Fruit fly (Drosophila melanogaster) whole organism, embryonic: ENCODE measurements around the gene unc-119.

ENCODE experiments used
- ATbp ChIP-seq: fragments of 200-800 bp; sonication (Bioruptor generic); optimal IDR thresholded peaks from 2 replicates; lab custom pipeline; 2017; ENCODE audit warnings: missing biosample characterization, mild to moderate bottlenecking, missing genetic modification characterization, missing genetic modification reagents
- Abd-B ChIP-seq: fragments of 200-800 bp; sonication (Bioruptor generic); optimal IDR thresholded peaks from 2 replicates; lab custom pipeline; 2018; ENCODE audit warnings: missing biosample characterization, mild to moderate bottlenecking, missing genetic modification characterization, moderate library complexity
- CG10979 ChIP-seq: fragments of 200-800 bp; sonication (Bioruptor generic); optimal IDR thresholded peaks from 2 replicates; lab custom pipeline; 2018; ENCODE audit warnings: missing biosample characterization, mild to moderate bottlenecking, missing genetic modification characterization, moderate library complexity
- CG11093 ChIP-seq: fragments of 200-800 bp; sonication (Bioruptor generic); IDR thresholded peaks from 3 replicates; pipeline ENCODE4 v1.3.6; 2022; ENCODE audit warnings: missing biosample characterization, missing genetic modification characterization
- CG12155 ChIP-seq: fragments of 200-800 bp; sonication (Bioruptor generic); optimal IDR thresholded peaks from 3 replicates; lab custom pipeline; 2016; ENCODE audit warnings: missing biosample characterization, missing genetic modification characterization
- CG12391 ChIP-seq: fragments of 200-800 bp; sonication (Bioruptor generic); optimal IDR thresholded peaks from 3 replicates; lab custom pipeline; 2018; ENCODE audit warnings: missing biosample characterization, mild to moderate bottlenecking, missing genetic modification characterization, moderate library complexity
- CG12942 ChIP-seq: fragments of 200-800 bp; sonication (Bioruptor generic); optimal IDR thresholded peaks from 3 replicates; lab custom pipeline; 2016; ENCODE audit warnings: missing biosample characterization, missing genetic modification characterization
- CG14014 ChIP-seq: fragments of 200-800 bp; sonication (Bioruptor generic); IDR thresholded peaks from 2 replicates; pipeline ENCODE4 v1.3.6; 2022; ENCODE audit warnings: missing biosample characterization, missing genetic modification characterization
- CG14441 ChIP-seq: fragments of 200-800 bp; sonication (Bioruptor generic); IDR thresholded peaks from 2 replicates; pipeline ENCODE4 v1.3.6; 2022; ENCODE audit warnings: missing biosample characterization, missing genetic modification characterization
- CG14667 ChIP-seq: fragments of 200-800 bp; sonication (Bioruptor generic); IDR thresholded peaks from 2 replicates; pipeline ENCODE4 v1.3.6; 2022; ENCODE audit warnings: missing biosample characterization, missing genetic modification characterization
- CG33557 ChIP-seq: fragments of 200-800 bp; sonication (Bioruptor generic); optimal IDR thresholded peaks from 2 replicates; lab custom pipeline; 2019; ENCODE audit warnings: missing biosample characterization, mild to moderate bottlenecking, missing genetic modification characterization, moderate library complexity
- CG7556 ChIP-seq: fragments of 200-800 bp; sonication (Bioruptor generic); optimal IDR thresholded peaks from 2 replicates; lab custom pipeline; 2017; ENCODE audit warnings: missing biosample characterization, mild to moderate bottlenecking, missing genetic modification characterization
- CG8281 ChIP-seq: fragments of 200-800 bp; sonication (Bioruptor generic); optimal IDR thresholded peaks from 2 replicates; lab custom pipeline; 2018; ENCODE audit warnings: missing biosample characterization, mild to moderate bottlenecking, missing genetic modification characterization, moderate library complexity
- CG8765 ChIP-seq: fragments of 200-800 bp; sonication (Bioruptor generic); IDR thresholded peaks from 2 replicates; pipeline ENCODE4 v1.3.6; 2022; ENCODE audit warnings: missing biosample characterization, missing genetic modification characterization
- CG9437 ChIP-seq: fragments of 200-800 bp; sonication (Bioruptor generic); optimal IDR thresholded peaks from 2 replicates; lab custom pipeline; 2018; ENCODE audit warnings: missing biosample characterization, mild to moderate bottlenecking, missing genetic modification characterization
- CHES-1-like ChIP-seq: fragments of 200-800 bp; sonication (Bioruptor generic); optimal IDR thresholded peaks from 2 replicates; lab custom pipeline; 2016; ENCODE audit warnings: missing biosample characterization, missing genetic modification characterization
- Chrac-16 ChIP-seq: fragments of 200-800 bp; sonication (Bioruptor generic); optimal IDR thresholded peaks from 3 replicates; lab custom pipeline; 2016; ENCODE audit warnings: missing biosample characterization, missing genetic modification characterization
- D ChIP-seq, 2 experiments: fragments of 200-800 bp in 1 of 2; fragments of >200 bp in 1 of 2; sonication (Bioruptor generic) in 1 of 2; optimal IDR thresholded peaks; 2 replicates in 1 of 2; 3 replicates in 1 of 2; lab custom pipeline; 2017; ENCODE audit warnings: mild to moderate bottlenecking in 1 of 2, missing biosample characterization in 1 of 2, missing genetic modification characterization in 1 of 2, missing genetic modification reagents in 1 of 2
- D19A ChIP-seq: fragments of 200-800 bp; optimal IDR thresholded peaks from 3 replicates; lab custom pipeline; 2019; ENCODE audit warnings: missing biosample characterization, mild to moderate bottlenecking, missing genetic modification characterization, moderate library complexity
- E2f2 ChIP-seq: fragments of 200-800 bp; sonication (Bioruptor generic); IDR thresholded peaks from 2 replicates; pipeline ENCODE4 v1.3.6; 2022; ENCODE audit warnings: missing biosample characterization, missing genetic modification characterization
- Elba2 ChIP-seq: fragments of 200-800 bp; sonication (Bioruptor generic); optimal IDR thresholded peaks from 3 replicates; lab custom pipeline; 2016; ENCODE audit warnings: missing biosample characterization, missing genetic modification characterization
- Fer1 ChIP-seq: fragments of 200-800 bp; sonication (Bioruptor generic); optimal IDR thresholded peaks from 2 replicates; lab custom pipeline; 2017; ENCODE audit warnings: missing biosample characterization, mild to moderate bottlenecking, missing genetic modification characterization
- HHEX ChIP-seq: fragments of 200-800 bp; sonication (Bioruptor generic); optimal IDR thresholded peaks from 3 replicates; lab custom pipeline; 2017; ENCODE audit warnings: missing biosample characterization, mild to moderate bottlenecking, missing genetic modification characterization, missing genetic modification reagents
- MESR4 ChIP-seq: fragments of 200-800 bp; sonication (Bioruptor generic); optimal IDR thresholded peaks from 2 replicates; lab custom pipeline; 2018; ENCODE audit warnings: missing biosample characterization, mild to moderate bottlenecking, missing genetic modification characterization, moderate library complexity
- Mad ChIP-seq: fragments of 200-800 bp; sonication (Bioruptor generic); optimal IDR thresholded peaks from 2 replicates; lab custom pipeline; 2016; ENCODE audit warnings: missing biosample characterization, missing genetic modification characterization
- NFAT ChIP-seq: fragments of 200-800 bp; sonication (Bioruptor generic); IDR thresholded peaks from 2 replicates; pipeline ENCODE4 v1.3.6; 2022; ENCODE audit warnings: missing biosample characterization, missing genetic modification characterization
- PHDP ChIP-seq: fragments of 200-800 bp; sonication (Bioruptor generic); optimal IDR thresholded peaks from 3 replicates; lab custom pipeline; 2018; ENCODE audit warnings: missing biosample characterization, mild to moderate bottlenecking, missing genetic modification characterization, moderate library complexity
- Vsx1 ChIP-seq: fragments of 200-800 bp; sonication (Bioruptor generic); optimal IDR thresholded peaks from 2 replicates; lab custom pipeline; 2017; ENCODE audit warnings: missing biosample characterization, mild to moderate bottlenecking, missing genetic modification characterization, missing genetic modification reagents
- YL-1 ChIP-seq: fragments of 200-800 bp; sonication (Bioruptor generic); optimal IDR thresholded peaks from 3 replicates; lab custom pipeline; 2017; ENCODE audit warnings: missing biosample characterization, mild to moderate bottlenecking, missing genetic modification characterization
- al ChIP-seq: fragments of 200-800 bp; sonication (Bioruptor generic); IDR thresholded peaks from 2 replicates; pipeline ENCODE4 v1.3.6; 2022; ENCODE audit warnings: missing biosample characterization, missing genetic modification characterization
- ap ChIP-seq: fragments of 200-800 bp; sonication (Bioruptor generic); IDR thresholded peaks from 2 replicates; pipeline ENCODE4 v1.3.6; 2022; ENCODE audit warnings: missing biosample characterization, missing genetic modification characterization
- chn ChIP-seq: fragments of 200-800 bp; sonication (Bioruptor generic); optimal IDR thresholded peaks from 2 replicates; lab custom pipeline; 2016; ENCODE audit warnings: missing biosample characterization, missing genetic modification characterization
- dati ChIP-seq: fragments of 200-800 bp; sonication (Bioruptor generic); IDR thresholded peaks from 2 replicates; pipeline ENCODE4 v1.3.6; 2022; ENCODE audit warnings: missing biosample characterization, missing genetic modification characterization
- dm ChIP-seq: fragments of 200-800 bp; sonication (Bioruptor generic); optimal IDR thresholded peaks from 3 replicates; lab custom pipeline; 2016; ENCODE audit warnings: missing biosample characterization, missing genetic modification characterization
- ems ChIP-seq: fragments of 200-800 bp; sonication (Bioruptor generic); optimal IDR thresholded peaks from 3 replicates; lab custom pipeline; 2016; ENCODE audit warnings: missing biosample characterization, missing genetic modification characterization
- ftz-f1 ChIP-seq: fragments of 200-800 bp; sonication (Bioruptor generic); optimal IDR thresholded peaks from 2 replicates; lab custom pipeline; 2016; ENCODE audit warnings: missing biosample characterization, missing genetic modification characterization
- gce ChIP-seq: fragments of 200-800 bp; sonication (Bioruptor generic); IDR thresholded peaks from 3 replicates; pipeline ENCODE4 v1.3.6; 2022; ENCODE audit warnings: missing biosample characterization, missing genetic modification characterization
- gfzf ChIP-seq: fragments of 200-800 bp; sonication (Bioruptor generic); optimal IDR thresholded peaks from 2 replicates; lab custom pipeline; 2016; ENCODE audit warnings: missing biosample characterization, mild to moderate bottlenecking, missing genetic modification characterization, moderate library complexity
- gt ChIP-seq: fragments of 200-800 bp; sonication (Bioruptor generic); IDR thresholded peaks from 2 replicates; pipeline ENCODE4 v1.3.6; 2022; ENCODE audit warnings: missing biosample characterization, missing genetic modification characterization
- kah ChIP-seq: fragments of 200-800 bp; sonication (Bioruptor generic); optimal IDR thresholded peaks from 2 replicates; lab custom pipeline; 2018; ENCODE audit warnings: missing biosample characterization, mild to moderate bottlenecking, missing genetic modification characterization
- lola ChIP-seq, 3 experiments: fragments of >200 bp in 2 of 3; fragments of 200-800 bp in 1 of 3; sonication (Bioruptor generic) in 1 of 3; optimal IDR thresholded peaks; 2 replicates each; lab custom pipeline; 2017 to 2019; ENCODE audit warnings: missing biosample characterization in 3 of 3, missing genetic modification characterization in 3 of 3, mild to moderate bottlenecking in 1 of 3, moderate library complexity in 1 of 3
- pum ChIP-seq: fragments of 200-800 bp; sonication (Bioruptor generic); optimal IDR thresholded peaks from 2 replicates; lab custom pipeline; 2016; ENCODE audit warnings: missing biosample characterization, missing genetic modification characterization
- sens ChIP-seq: fragments of 200-800 bp; sonication (Bioruptor generic); peaks from one replicate; lab custom pipeline; 2016; ENCODE audit warnings: missing biosample characterization, missing genetic modification characterization
- slbo ChIP-seq: fragments of 200-800 bp; sonication (Bioruptor generic); IDR thresholded peaks from 2 replicates; pipeline ENCODE4 v1.3.6; 2022; ENCODE audit warnings: missing biosample characterization, missing genetic modification characterization
- tin ChIP-seq: fragments of 200-800 bp; sonication (Bioruptor generic); optimal IDR thresholded peaks from 3 replicates; lab custom pipeline; 2016; ENCODE audit warnings: missing biosample characterization, missing genetic modification characterization
- unpg ChIP-seq: fragments of 200-800 bp; sonication (Bioruptor generic); optimal IDR thresholded peaks from 3 replicates; lab custom pipeline; 2018; ENCODE audit warnings: missing biosample characterization, mild to moderate bottlenecking, missing genetic modification characterization, moderate library complexity
- z ChIP-seq: fragments of 200-800 bp; sonication (Bioruptor generic); IDR thresholded peaks from 3 replicates; pipeline ENCODE4 v1.3.6; 2022; ENCODE audit warnings: missing biosample characterization, missing genetic modification characterization
- zen ChIP-seq: fragments of 200-800 bp; sonication (Bioruptor generic); optimal IDR thresholded peaks from 3 replicates; lab custom pipeline; 2018; ENCODE audit warnings: missing biosample characterization, mild to moderate bottlenecking, missing genetic modification characterization, moderate library complexity
- zen2 ChIP-seq: fragments of 200-800 bp; sonication (Bioruptor generic); IDR thresholded peaks from 3 replicates; pipeline ENCODE4 v1.3.6; 2022; ENCODE audit warnings: missing biosample characterization, missing genetic modification characterization; ENCODE audit not compliant: partially characterized antibody

The unc-119 gene

dm6 chrX:7323649-7324511 lies 32.8 kb upstream of the unc-119 start, which contains the start of the genes Atg5 and Dok (continued):
- TF ChIP-seq CG7556 (no peak), CG14667 (no peak), CG14014 (no peak), D (optimal IDR thresholded peaks at IDR 0.05; lab: Kevin White, UChicago) (no peak), D (GFP tag; optimal IDR thresholded peaks at IDR 0.05; lab: Kevin White, UChicago) (no peak), al (GFP tag; lab: Robert Waterston, UW) (no peak), MESR4 (GFP tag; lab: Kevin White, UChicago) (peak; percentile 83), Elba2 (GFP tag; lab: Kevin White, UChicago) (peak; percentile 91), gfzf (peak; percentile 28), CG12391 (tag; lab: Kevin White, UChicago) (peak; percentile 68), tin (GFP tag; lab: Kevin White, UChicago) (peak; percentile 12), ftz-f1 (GFP tag; lab: Kevin White, UChicago) (no peak), CHES-1-like (GFP tag; lab: Kevin White, UChicago) (no peak), sens (GFP tag; lab: Kevin White, UChicago) (peak; percentile 26), Abd-B (GFP tag; lab: Kevin White, UChicago) (peak; percentile 37), ems (GFP tag; lab: Kevin White, UChicago) (no peak), gce (GFP tag; lab: Robert Waterston, UW) (no peak), CG11093 (GFP tag; lab: Robert Waterston, UW) (no peak), kah (no peak), CG9437 (GFP tag; lab: Kevin White, UChicago) (no peak), ATbp (GFP tag; lab: Kevin White, UChicago) (no peak), D19A (tag; lab: Kevin White, UChicago) (no peak), CG12942 (GFP tag; lab: Kevin White, UChicago) (peak; percentile 18), Mad (GFP tag; lab: Kevin White, UChicago) (no peak), zen2 (GFP tag; lab: Robert Waterston, UW) (no peak), HHEX (no peak), dati (GFP tag; lab: Robert Waterston, UW) (no peak), zen (tag; lab: Kevin White, UChicago) (no peak), dm (no peak), E2f2 (GFP tag; lab: Robert Waterston, UW) (peak; percentile 32; the same call in 1 of the 2 replicates), Vsx1 (GFP tag; lab: Kevin White, UChicago) (no peak), slbo (peak; percentile 72), NFAT (GFP tag; lab: Robert Waterston, UW) (0 out of 2 replicates have a peak, but pooled peaks have one; percentile 26), YL-1 (GFP tag; lab: Kevin White, UChicago) (no peak), gt (no peak), CG14441 (no peak), CG8765 (no peak), PHDP (tag; lab: Kevin White, UChicago) (no peak), lola (GFP tag; optimal IDR thresholded peaks at IDR 0.05; lab: Kevin White, UChicago) (peak in 1 of 3 experiments; percentile 9), pum (no peak), ap (GFP tag; lab: Robert Waterston, UW) (no peak), CG8281 (tag; lab: Kevin White, UChicago) (no peak), Chrac-16 (peak; percentile 31), CG10979 (tag; lab: Kevin White, UChicago) (no peak), CG33557 (GFP tag; lab: Kevin White, UChicago) (no peak), Fer1 (GFP tag; lab: Kevin White, UChicago) (no peak), chn (no peak), unpg (GFP tag; lab: Kevin White, UChicago) (no peak), z (no peak), CG12155 (no peak)
